Worm (Caenorhabditis elegans): Measurements from ENCODE around the gene nhr-102.

The nhr-102 gene

DNA sequence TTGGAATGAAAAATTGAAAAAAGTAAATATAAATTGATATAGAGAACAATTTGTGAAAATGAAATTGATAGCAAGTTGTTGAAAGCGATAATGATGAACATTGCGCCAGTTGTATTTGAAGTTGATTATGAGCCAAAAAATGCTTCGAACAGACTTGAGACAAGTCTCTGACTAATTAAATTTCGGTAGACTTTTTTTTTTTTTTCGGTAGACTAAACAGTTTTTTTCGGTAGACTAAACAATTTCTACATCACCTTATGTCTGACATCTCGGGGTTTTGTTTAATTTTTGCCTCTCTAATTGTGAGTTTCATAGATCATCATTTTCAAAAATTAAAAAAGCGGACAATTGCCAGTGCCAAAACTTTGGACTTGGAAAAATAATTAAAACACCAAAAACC, 42.6 kb downstream of the nhr-102 start, which contains the start of gene srbc-54:
srbc-54 (minus strand) TSS at position 101 of the 400 bp plus-strand sequence.
- no peak for TF ChIP-seq hlh-6 (tag; optimal IDR thresholded peaks at IDR 0.05)

DNA sequence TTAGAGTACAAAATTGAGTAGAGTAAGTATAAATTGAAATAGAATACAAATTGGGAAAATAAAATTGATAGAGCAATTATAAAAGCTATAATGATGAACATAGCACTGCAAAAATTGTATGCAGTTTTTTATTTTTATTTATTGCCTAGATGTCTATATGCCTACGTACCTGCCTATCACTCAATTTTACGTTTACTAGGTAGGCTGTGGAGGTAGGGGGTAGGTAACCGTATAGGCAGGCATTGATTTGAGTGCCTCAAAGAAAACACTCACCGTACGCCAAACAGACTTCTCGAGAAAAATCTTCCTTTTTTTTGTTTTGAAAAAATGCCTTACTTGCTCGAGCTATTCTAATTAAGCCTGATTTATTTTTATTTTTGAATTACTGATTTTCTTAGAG, 44.6 kb downstream of the nhr-102 start, which contains the start of gene srbc-56:
srbc-56 (minus strand) TSS at position 101 of the 400 bp plus-strand sequence.
- TF ChIP-seq ref-2 (tag; optimal IDR thresholded peaks at IDR 0.05) = no peak

ce11 chrV:15829907-15830306, 46.3 kb downstream of the nhr-102 start, which contains the start of gene srbc-55:
TSS of gene srbc-55 (minus strand) at chrV:15830007.
- no peak for TF ChIP-seq ama-1 (optimal IDR thresholded peaks at IDR 0.05)
- TF ChIP-seq ceh-6 (GFP tag; optimal IDR thresholded peaks at IDR 0.05) = no peak
- TF ChIP-seq hlh-13 (GFP tag; optimal IDR thresholded peaks at IDR 0.05) = no peak
- no peak for TF ChIP-seq fax-1 (tag; optimal IDR thresholded peaks at IDR 0.05)
- no peak for TF ChIP-seq sdc-2 (tag; optimal IDR thresholded peaks at IDR 0.05)
- no peak for TF ChIP-seq ceh-14 (tag; optimal IDR thresholded peaks at IDR 0.05)

DNA sequence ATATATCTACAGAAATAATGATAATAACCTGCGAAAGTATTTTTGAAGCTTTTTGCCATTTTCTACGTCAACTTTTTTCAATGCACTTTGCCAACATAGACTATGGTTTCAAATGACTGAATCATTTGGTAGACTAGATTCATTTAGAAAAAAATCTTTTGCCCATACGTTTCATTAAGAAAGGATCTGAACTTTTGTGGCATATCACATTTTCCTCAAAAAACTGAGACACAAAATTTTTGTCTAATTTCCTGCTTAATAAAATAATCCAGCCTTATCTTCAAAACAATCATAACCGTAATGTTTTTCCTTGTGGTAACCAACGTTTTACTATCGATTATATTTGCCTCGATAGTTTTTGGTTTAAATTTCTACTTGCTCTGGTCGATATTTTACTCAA, 50.1 kb downstream of the nhr-102 start, which contains the start of gene srbc-51:
srbc-51 (plus strand) TSS at position 301 of the 400 bp plus-strand sequence.
- no peak for TF ChIP-seq che-1 (tag; optimal IDR thresholded peaks at IDR 0.05)
- TF ChIP-seq madf-2 (tag; optimal IDR thresholded peaks at IDR 0.05) = no peak
- TF ChIP-seq hlh-13 (GFP tag; optimal IDR thresholded peaks at IDR 0.05) = no peak
- TF ChIP-seq fax-1 (tag; optimal IDR thresholded peaks at IDR 0.05) = no peak
- no peak for TF ChIP-seq tbx-7 (tag; optimal IDR thresholded peaks at IDR 0.05)
- no peak for TF ChIP-seq ama-1 (optimal IDR thresholded peaks at IDR 0.05)
- no peak for TF ChIP-seq K02D7.2 (tag; optimal IDR thresholded peaks at IDR 0.05)
- TF ChIP-seq elt-2 (tag; optimal IDR thresholded peaks at IDR 0.05) = no peak
- TF ChIP-seq npax-4 (tag; optimal IDR thresholded peaks at IDR 0.05) = no peak
- TF ChIP-seq ttx-3 (tag; optimal IDR thresholded peaks at IDR 0.05) = no peak
- no peak for TF ChIP-seq rnt-1 (tag; optimal IDR thresholded peaks at IDR 0.05)
- TF ChIP-seq pax-1 (tag; optimal IDR thresholded peaks at IDR 0.05) = no peak
- no peak for TF ChIP-seq pat-9 (tag; optimal IDR thresholded peaks at IDR 0.05)
- TF ChIP-seq ceh-30 (tag; optimal IDR thresholded peaks at IDR 0.05) = no peak
- no peak for TF ChIP-seq fkh-10 (GFP tag; optimal IDR thresholded peaks at IDR 0.05)
- TF ChIP-seq ahr-1 (tag; optimal IDR thresholded peaks at IDR 0.05) = no peak

DNA sequence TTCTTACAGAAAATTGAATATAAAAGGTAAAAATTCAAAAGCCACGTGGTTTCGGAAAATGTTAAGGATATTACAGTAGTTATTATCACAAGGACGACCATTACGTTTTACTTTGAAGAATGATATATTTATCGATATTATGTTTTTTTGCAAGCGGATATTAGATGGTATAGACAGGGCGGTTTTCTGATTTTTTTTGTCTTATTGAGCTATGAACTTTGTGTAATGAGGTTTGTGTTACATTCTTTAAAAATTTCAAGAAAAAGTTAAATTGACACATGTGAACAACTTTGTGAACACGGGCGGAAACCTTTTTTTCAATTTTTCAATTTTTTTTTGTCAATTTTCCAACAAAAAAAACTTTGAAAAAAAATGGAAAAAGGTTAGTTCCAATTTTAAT, 51.3 kb downstream of the nhr-102 start, which contains the start of gene srbc-50:
srbc-50 (minus strand) TSS at position 101 of the 400 bp plus-strand sequence.
- TF ChIP-seq che-1 (tag; optimal IDR thresholded peaks at IDR 0.05) (no peak), nhr-11 (tag; optimal IDR thresholded peaks at IDR 0.05) (no peak), ceh-14 (tag; optimal IDR thresholded peaks at IDR 0.05) (no peak), ttx-3 (tag; optimal IDR thresholded peaks at IDR 0.05) (no peak), unc-86 (tag; optimal IDR thresholded peaks at IDR 0.05) (no peak), ceh-45 (GFP tag; IDR thresholded peaks at IDR 0.05) (no peak), K02D7.2 (tag; optimal IDR thresholded peaks at IDR 0.05) (no peak), zip-5 (tag; optimal IDR thresholded peaks at IDR 0.05) (no peak), lim-6 (tag; optimal IDR thresholded peaks at IDR 0.05) (no peak), C38D4.7 (GFP tag; optimal IDR thresholded peaks at IDR 0.05) (no peak), unc-3 (GFP tag; conservative IDR thresholded peaks at IDR 0.05) (no peak), unc-3 (tag; optimal IDR thresholded peaks at IDR 0.05) (no peak), pqm-1 (tag; optimal IDR thresholded peaks at IDR 0.05) (no peak)

Data from whole organism, late embryonic.